Fruit fly (Drosophila melanogaster): Measurements from ENCODE around the gene Akap200.

The Akap200 gene

dm6 chr2L:8423460-8424089 lies 8.1 kb downstream of the Akap200 start:
- TF ChIP-seq Pif1B (GFP tag; optimal IDR thresholded peaks at IDR 0.05) (peak; percentile 24), CG8159 (tag; optimal IDR thresholded peaks at IDR 0.05) (peak; percentile 30), CG15710 (tag; optimal IDR thresholded peaks at IDR 0.05) (peak; percentile 4), EcR (GFP tag; optimal IDR thresholded peaks at IDR 0.05) (no peak), Pif1A (GFP tag; optimal IDR thresholded peaks at IDR 0.05) (peak; percentile 16), CG32121 (GFP tag; IDR thresholded peaks at IDR 0.05) (no peak)

DNA sequence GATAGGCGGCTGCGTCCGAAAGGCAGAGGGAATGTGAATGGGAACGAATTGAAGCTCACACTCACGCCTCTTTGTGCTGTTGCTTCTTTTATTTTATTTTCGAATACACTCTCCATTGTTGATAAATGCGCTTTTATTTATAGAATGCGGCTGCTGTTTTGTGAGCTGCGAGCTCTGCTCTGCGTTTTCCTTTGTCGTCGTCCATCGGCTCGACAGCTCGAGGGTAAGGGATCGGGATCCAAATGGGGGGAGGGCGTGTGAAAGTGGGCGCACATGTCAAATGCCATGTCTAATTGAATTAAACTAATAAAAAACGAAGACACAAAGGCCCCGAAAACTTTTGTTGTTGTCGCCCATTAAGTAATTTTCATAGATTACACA lies 8.6 kb downstream of the Akap200 start:
- TF ChIP-seq EcR (GFP tag; optimal IDR thresholded peaks at IDR 0.05) (peak; percentile 78), CG8159 (tag; optimal IDR thresholded peaks at IDR 0.05) (no peak), CG8301 (tag; optimal IDR thresholded peaks at IDR 0.05) (no peak), CG13204 (GFP tag; optimal IDR thresholded peaks at IDR 0.05) (peak; percentile 37), CG4496 (GFP tag; IDR thresholded peaks at IDR 0.05) (no peak), rn (GFP tag; IDR thresholded peaks at IDR 0.05) (no peak), gl (tag; optimal IDR thresholded peaks at IDR 0.05) (peak; percentile 42)

DNA sequence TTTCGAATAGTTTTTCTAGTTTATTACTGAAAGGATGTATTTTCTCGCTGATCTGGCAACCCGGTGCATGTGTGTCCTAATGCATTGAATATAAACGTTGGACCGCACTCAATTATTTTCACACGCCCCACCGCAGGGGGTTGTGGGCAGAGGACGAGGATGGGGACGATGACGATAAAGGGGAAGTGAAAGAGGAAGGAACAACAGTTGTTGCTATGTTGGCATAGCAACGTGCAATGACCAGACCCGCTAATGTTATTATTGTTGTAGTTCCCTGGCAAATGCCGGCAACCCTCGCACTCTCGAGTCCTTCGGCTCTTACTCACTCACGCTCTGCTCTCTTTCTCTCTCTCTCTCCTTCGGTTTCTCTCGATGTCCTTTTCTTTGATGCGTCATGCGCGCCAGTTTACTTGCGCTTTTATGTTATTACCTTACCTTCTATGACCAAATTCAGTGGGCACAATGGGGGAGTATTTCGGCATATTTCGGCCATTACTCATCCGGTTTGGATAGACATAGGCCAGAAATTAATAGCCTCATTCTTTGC lies 9.2 kb downstream of the Akap200 start:
- TF ChIP-seq CG32121 (GFP tag; IDR thresholded peaks at IDR 0.05) (no peak), CG14655 (GFP tag; optimal IDR thresholded peaks at IDR 0.05) (no peak), Pif1A (GFP tag; optimal IDR thresholded peaks at IDR 0.05) (no peak), Ets98B (GFP tag; IDR thresholded peaks at IDR 0.05) (no peak), gl (tag; optimal IDR thresholded peaks at IDR 0.05) (no peak), rn (GFP tag; IDR thresholded peaks at IDR 0.05) (no peak), CG8301 (tag; optimal IDR thresholded peaks at IDR 0.05) (no peak), CG9948 (tag; optimal IDR thresholded peaks at IDR 0.05) (no peak)

DNA sequence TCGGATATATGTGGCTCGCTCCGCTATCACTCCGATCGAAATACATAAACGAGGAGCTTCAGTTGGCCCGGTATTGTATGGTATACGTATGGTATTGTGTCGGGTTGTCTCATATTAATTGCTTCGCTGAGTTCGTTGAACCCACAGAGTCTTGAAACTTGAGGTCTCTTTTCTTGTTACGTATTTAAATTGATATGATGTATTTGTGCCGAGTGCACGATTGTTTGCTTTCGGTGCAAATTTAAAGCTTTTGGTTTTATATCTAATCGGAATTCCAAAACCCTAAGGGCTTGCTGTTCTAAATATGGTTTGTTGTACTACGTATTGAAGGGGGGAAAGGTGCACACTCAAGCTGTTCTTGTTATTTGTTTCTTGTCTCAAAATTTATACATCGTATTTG lies 9.7 kb downstream of the Akap200 start:
- TF ChIP-seq CG32121 (GFP tag; IDR thresholded peaks at IDR 0.05) (no peak), EcR (GFP tag; optimal IDR thresholded peaks at IDR 0.05) (peak; percentile 72)

dm6 chr2L:8425962-8426759 lies 10.7 kb downstream of the Akap200 start:
- no peak for TF ChIP-seq gl (tag; optimal IDR thresholded peaks at IDR 0.05)
- TF ChIP-seq CG13204 (GFP tag; optimal IDR thresholded peaks at IDR 0.05), result no peak
- TF ChIP-seq CG8159 (tag; optimal IDR thresholded peaks at IDR 0.05), result no peak
- no peak for TF ChIP-seq Snoo (tag; optimal IDR thresholded peaks at IDR 0.05)
- no peak for TF ChIP-seq rn (GFP tag; IDR thresholded peaks at IDR 0.05)
- TF ChIP-seq CG8301 (tag; optimal IDR thresholded peaks at IDR 0.05), result no peak
- no peak for TF ChIP-seq CG14655 (GFP tag; optimal IDR thresholded peaks at IDR 0.05)
- no peak for TF ChIP-seq CG34367 (tag; optimal IDR thresholded peaks at IDR 0.05)
- no peak for TF ChIP-seq CG10348 (GFP tag; IDR thresholded peaks at IDR 0.05)
- TF ChIP-seq CG15710 (tag; optimal IDR thresholded peaks at IDR 0.05), result no peak

DNA sequence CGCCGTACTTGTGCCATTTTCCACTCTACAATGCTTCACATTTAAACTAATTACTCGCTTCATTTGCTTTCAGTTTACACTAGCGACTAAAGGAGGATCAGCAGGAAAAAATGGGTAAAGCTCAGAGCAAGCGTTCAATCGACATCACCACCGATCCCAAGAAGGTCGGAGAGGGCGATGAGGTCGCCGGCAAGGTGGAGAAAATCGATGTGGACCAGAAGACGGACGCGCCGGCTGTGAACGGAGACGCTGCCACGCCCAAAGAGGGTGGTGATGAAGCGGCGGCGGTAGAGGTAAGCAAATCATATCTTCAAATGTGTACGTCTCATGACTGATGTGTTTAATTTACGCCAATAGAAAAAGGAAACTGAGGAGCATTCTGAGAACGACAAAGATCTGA lies 11.3 kb downstream of the Akap200 start:
- TF ChIP-seq gl (tag; optimal IDR thresholded peaks at IDR 0.05) (no peak), D1 (tag; optimal IDR thresholded peaks at IDR 0.05) (no peak)

dm6 chr2L:8432130-8432529 lies 16.6 kb downstream of the Akap200 start:
- no peak for TF ChIP-seq D1 (tag; optimal IDR thresholded peaks at IDR 0.05)
- TF ChIP-seq CG32121 (GFP tag; IDR thresholded peaks at IDR 0.05), result no peak
- no peak for TF ChIP-seq CG9948 (tag; optimal IDR thresholded peaks at IDR 0.05)
- no peak for TF ChIP-seq CG12605 (GFP tag; IDR thresholded peaks at IDR 0.05)
- TF ChIP-seq fd96Ca (GFP tag; IDR thresholded peaks at IDR 0.05), result no peak
- no peak for TF ChIP-seq CG34367 (tag; optimal IDR thresholded peaks at IDR 0.05)
- TF ChIP-seq gl (tag; optimal IDR thresholded peaks at IDR 0.05), result no peak
- TF ChIP-seq rn (GFP tag; IDR thresholded peaks at IDR 0.05), result no peak
- TF ChIP-seq CG4496 (GFP tag; IDR thresholded peaks at IDR 0.05), result no peak
- no peak for TF ChIP-seq Snoo (tag; optimal IDR thresholded peaks at IDR 0.05)
- TF ChIP-seq Pif1A (GFP tag; optimal IDR thresholded peaks at IDR 0.05), result no peak
- TF ChIP-seq CG10348 (GFP tag; IDR thresholded peaks at IDR 0.05), result no peak
- TF ChIP-seq Ets98B (GFP tag; IDR thresholded peaks at IDR 0.05), result no peak

DNA sequence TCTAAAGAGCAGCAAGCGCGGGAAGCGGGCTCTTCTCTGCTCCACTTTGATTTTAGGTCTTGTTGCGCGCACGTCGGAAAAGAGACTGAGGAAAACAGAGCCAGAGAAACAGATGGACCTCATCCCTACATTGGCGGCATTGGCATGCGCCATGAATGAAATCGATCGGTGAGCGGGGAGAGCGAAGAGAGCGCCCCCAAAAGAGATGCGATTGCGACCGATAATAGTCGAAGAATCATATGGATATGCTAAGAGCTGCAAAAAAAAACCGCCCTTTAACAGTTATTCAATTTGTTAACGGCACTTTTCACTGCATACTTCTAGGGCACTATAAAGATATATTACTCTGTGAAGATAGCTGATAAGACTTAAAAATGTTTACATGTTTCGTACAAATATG lies 18.0 kb downstream of the Akap200 start, which contains the start of gene grk:
Gene grk (minus strand): TSS at position 87 of the 400 bp plus-strand sequence.
- TF ChIP-seq gl (tag; optimal IDR thresholded peaks at IDR 0.05) (no peak), CG10348 (GFP tag; IDR thresholded peaks at IDR 0.05) (no peak), CG8301 (tag; optimal IDR thresholded peaks at IDR 0.05) (no peak), CG14655 (GFP tag; optimal IDR thresholded peaks at IDR 0.05) (no peak), CG9948 (tag; optimal IDR thresholded peaks at IDR 0.05) (no peak), CG32121 (GFP tag; IDR thresholded peaks at IDR 0.05) (no peak), CG4496 (GFP tag; IDR thresholded peaks at IDR 0.05) (no peak), Pif1A (GFP tag; optimal IDR thresholded peaks at IDR 0.05) (no peak), EcR (GFP tag; optimal IDR thresholded peaks at IDR 0.05) (no peak), Pif1B (GFP tag; optimal IDR thresholded peaks at IDR 0.05) (no peak), Ets98B (GFP tag; IDR thresholded peaks at IDR 0.05) (no peak), D1 (tag; optimal IDR thresholded peaks at IDR 0.05) (no peak), CG15710 (tag; optimal IDR thresholded peaks at IDR 0.05) (no peak), CG13204 (GFP tag; optimal IDR thresholded peaks at IDR 0.05) (no peak), CG8159 (tag; optimal IDR thresholded peaks at IDR 0.05) (no peak), Snoo (tag; optimal IDR thresholded peaks at IDR 0.05) (no peak), CG34367 (tag; optimal IDR thresholded peaks at IDR 0.05) (no peak), CG12605 (GFP tag; IDR thresholded peaks at IDR 0.05) (no peak)

Data from whole organism, pupa.